Fruit fly (Drosophila melanogaster) S2 (cell line): ENCODE results near the gene Rga.

Experiments used
- CG8478 ChIP-seq: fragments of >200 bp; optimal IDR thresholded peaks from 2 replicates; lab custom pipeline; 2018
- CTCF ChIP-seq, 2 experiments: fragments of >200 bp; optimal IDR thresholded peaks; 2 replicates each; lab custom pipeline; 2018

DNA sequence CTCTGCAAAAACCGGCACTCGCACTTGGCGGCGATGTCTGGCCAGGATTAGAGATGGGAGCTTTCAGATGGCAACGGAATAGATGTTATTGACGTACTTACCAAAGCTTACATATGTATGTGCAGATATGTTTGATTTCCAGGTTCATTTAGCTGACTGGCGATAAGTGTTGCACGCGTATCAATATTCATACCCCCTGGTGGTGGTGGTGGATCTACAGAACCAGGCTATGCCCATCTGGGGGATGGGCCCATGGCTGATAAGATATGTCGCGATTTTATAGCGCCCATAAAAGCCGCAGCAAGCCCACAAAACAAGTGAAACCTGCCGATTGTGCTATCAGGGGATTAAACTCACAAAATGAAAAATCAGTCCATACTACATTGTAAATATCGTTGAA, 41.2 kb downstream of the Rga start:
- no peak for TF ChIP-seq CG8478 (lab: Kevin White, UChicago)
- TF ChIP-seq CTCF (optimal IDR thresholded peaks at IDR 0.05; lab: Kevin White, UChicago) = no peak
